Fruit fly (Drosophila melanogaster) whole organism, wandering third instar larva: ENCODE measurements around the gene CG14891.

Experiments
- CG9705 ChIP-seq: fragments of 200-800 bp; sonication (Bioruptor generic); optimal IDR thresholded peaks from 2 replicates; lab custom pipeline; 2018; ENCODE audit warnings: missing biosample characterization, mild to moderate bottlenecking, missing genetic modification characterization
- Myc ChIP-seq: fragments of >200 bp; optimal IDR thresholded peaks from 2 replicates; lab custom pipeline; 2017
- Vsx2 ChIP-seq: fragments of 200-300, 225-300 bp; sonication (Bioruptor generic); optimal IDR thresholded peaks from 2 replicates; lab custom pipeline; 2018; ENCODE audit warnings: missing biosample characterization, missing genetic modification characterization; ENCODE audit not compliant: partially characterized antibody
- fru ChIP-seq: fragments of 200-800 bp; sonication (Bioruptor generic); optimal IDR thresholded peaks from 3 replicates; lab custom pipeline; 2016; ENCODE audit warnings: missing biosample characterization, mild to moderate bottlenecking, missing genetic modification characterization
- pan ChIP-seq: fragments of >200 bp; optimal IDR thresholded peaks from 2 replicates; lab custom pipeline; 2017
- psq ChIP-seq: fragments of 200-800 bp; sonication (Bioruptor generic); optimal IDR thresholded peaks from 3 replicates; lab custom pipeline; 2017; ENCODE audit warnings: missing biosample characterization, mild to moderate bottlenecking, missing genetic modification characterization, moderate library complexity

DNA sequence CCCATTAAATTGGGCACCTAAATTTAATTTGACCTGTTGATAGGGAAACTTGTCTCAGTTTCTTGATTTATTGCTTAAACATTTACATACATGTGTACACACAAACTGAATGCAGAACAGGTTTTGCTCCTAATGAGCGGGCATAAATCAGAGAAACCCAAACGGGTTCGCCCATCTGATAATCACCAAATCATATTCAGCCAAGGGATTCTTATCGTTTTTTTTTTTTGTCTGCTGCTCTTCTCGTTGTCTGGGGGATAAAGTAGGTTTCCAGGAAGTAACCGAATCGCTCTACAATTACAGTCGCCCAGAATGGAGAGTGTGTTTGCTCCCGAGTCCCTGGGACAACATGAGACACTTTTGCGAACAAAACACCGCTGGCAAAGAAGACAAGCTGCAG lies 25.6 kb upstream of the CG14891 start:
- TF ChIP-seq fru (GFP tag; lab: Kevin White, UChicago) (no peak), Vsx2 (GFP tag; lab: Kevin White, UChicago) (no peak), CG9705 (GFP tag; lab: Kevin White, UChicago) (no peak), Myc (no peak), pan (lab: Kevin White, UChicago) (no peak), psq (GFP tag; lab: Kevin White, UChicago) (no peak)
